Fruit fly (Drosophila melanogaster): Measurements from ENCODE around the gene CG34427.

Gene CG34427

dm6 chr3L:8834486-8834885 lies 29.9 kb downstream of the CG34427 start (continued):
- TF ChIP-seq CG6808 (GFP tag; optimal IDR thresholded peaks at IDR 0.05) (no peak), CG6792 (GFP tag; optimal IDR thresholded peaks at IDR 0.05) (no peak), CG11294 (GFP tag; IDR thresholded peaks at IDR 0.05) (no peak), CG11762 (GFP tag; optimal IDR thresholded peaks at IDR 0.05; ENCODE audit: insufficient read depth) (no peak), fd85E (GFP tag; optimal IDR thresholded peaks at IDR 0.05) (no peak), achi (GFP tag; optimal IDR thresholded peaks at IDR 0.05) (no peak)

- TF ChIP-seq CG6792 (GFP tag; optimal IDR thresholded peaks at IDR 0.05) (no peak), esn (GFP tag; optimal IDR thresholded peaks at IDR 0.05) (no peak), salr (GFP tag; optimal IDR thresholded peaks at IDR 0.05) (peak in 1 of 2 experiments; percentile 14), dsx (GFP tag; optimal IDR thresholded peaks at IDR 0.05; ENCODE audit: poor library complexity, severe bottlenecking) (peak; percentile 76), fkh (GFP tag; optimal IDR thresholded peaks at IDR 0.05) (peak; percentile 76), CG6163 (GFP tag; IDR thresholded peaks at IDR 0.05) (0 out of 3 replicates have a peak, but pooled peaks have one; percentile 13), CG8632 (GFP tag; optimal IDR thresholded peaks at IDR 0.05) (peak; percentile 8), CG34406 (GFP tag; optimal IDR thresholded peaks at IDR 0.05) (peak; percentile 0), eg (GFP tag; IDR thresholded peaks at IDR 0.05) (0 out of 3 replicates have a peak, but pooled peaks have one; percentile 8), Eip78C (GFP tag) (peak; percentile 67)
Observed at dm6 chr3L:8834886-8835285, 30.3 kb downstream of the CG34427 start.

DNA sequence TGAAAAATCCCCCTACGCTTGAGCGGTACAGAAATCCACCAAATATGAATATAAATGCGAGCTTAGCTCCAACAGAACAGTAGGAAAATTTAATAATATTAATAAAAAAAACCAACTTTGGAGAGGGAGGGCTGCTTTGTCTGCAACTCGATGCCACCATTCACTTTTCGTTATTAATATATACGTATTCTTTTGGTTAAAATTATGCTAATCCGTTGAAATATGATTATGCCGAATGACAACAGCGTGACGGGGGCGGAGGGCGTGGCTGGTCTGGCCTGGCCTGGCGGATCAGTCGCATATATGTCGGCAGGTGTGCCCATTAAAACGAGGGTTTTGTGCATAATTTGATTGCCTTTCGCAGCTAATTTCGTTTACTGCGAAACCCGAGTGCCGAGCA lies 30.9 kb downstream of the CG34427 start:
- no peak for TF ChIP-seq CG9139 (GFP tag; optimal IDR thresholded peaks at IDR 0.05)
- TF ChIP-seq net (GFP tag; optimal IDR thresholded peaks at IDR 0.05) = no peak
- TF ChIP-seq svp (GFP tag) = no peak
- no peak for TF ChIP-seq dsx (GFP tag; optimal IDR thresholded peaks at IDR 0.05; ENCODE audit: poor library complexity, severe bottlenecking)
- no peak for TF ChIP-seq fd59A (GFP tag; optimal IDR thresholded peaks at IDR 0.05)
- no peak for TF ChIP-seq Hr38 (GFP tag; optimal IDR thresholded peaks at IDR 0.05)
- TF ChIP-seq Eip78C (GFP tag) = no peak
- no peak for TF ChIP-seq CG3032 (tag; optimal IDR thresholded peaks at IDR 0.05)
- TF ChIP-seq Smox (GFP tag; optimal IDR thresholded peaks at IDR 0.05) = no peak
- no peak for TF ChIP-seq Hr39 (GFP tag; optimal IDR thresholded peaks at IDR 0.05)

DNA sequence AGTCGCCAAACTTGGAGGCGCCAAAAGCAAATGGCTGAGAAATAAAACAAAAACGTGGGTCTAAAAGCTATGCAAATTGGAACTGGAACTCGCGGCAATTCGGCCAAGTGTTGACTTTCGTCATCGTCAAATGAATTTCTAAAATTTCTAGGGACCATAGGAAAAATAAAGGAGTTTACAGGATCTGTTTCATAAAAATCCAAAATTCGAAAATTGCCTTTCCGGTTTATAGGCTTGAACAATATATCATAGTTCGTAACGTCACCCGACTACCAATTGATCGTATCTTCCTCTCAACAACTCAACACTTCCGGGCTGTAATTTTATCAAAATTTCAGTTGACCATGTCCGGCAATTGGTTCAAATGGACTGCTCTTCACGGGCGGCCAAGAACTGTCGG lies 31.6 kb downstream of the CG34427 start, which contains the start of gene CG32026:
Gene CG32026, plus strand, starts transcription at position 301 of the 400 bp plus-strand sequence.
- TF ChIP-seq Sox102F (GFP tag; optimal IDR thresholded peaks at IDR 0.05) (no peak), achi (GFP tag; optimal IDR thresholded peaks at IDR 0.05) (no peak), CG10631 (GFP tag; optimal IDR thresholded peaks at IDR 0.05) (no peak), CG3032 (tag; optimal IDR thresholded peaks at IDR 0.05) (no peak), Met (GFP tag; optimal IDR thresholded peaks at IDR 0.05) (no peak), CG7368 (GFP tag; optimal IDR thresholded peaks at IDR 0.05) (no peak), acj6 (GFP tag; optimal IDR thresholded peaks at IDR 0.05) (no peak), Hr4 (GFP tag; optimal IDR thresholded peaks at IDR 0.05) (no peak), fkh (GFP tag; optimal IDR thresholded peaks at IDR 0.05) (no peak)

DNA sequence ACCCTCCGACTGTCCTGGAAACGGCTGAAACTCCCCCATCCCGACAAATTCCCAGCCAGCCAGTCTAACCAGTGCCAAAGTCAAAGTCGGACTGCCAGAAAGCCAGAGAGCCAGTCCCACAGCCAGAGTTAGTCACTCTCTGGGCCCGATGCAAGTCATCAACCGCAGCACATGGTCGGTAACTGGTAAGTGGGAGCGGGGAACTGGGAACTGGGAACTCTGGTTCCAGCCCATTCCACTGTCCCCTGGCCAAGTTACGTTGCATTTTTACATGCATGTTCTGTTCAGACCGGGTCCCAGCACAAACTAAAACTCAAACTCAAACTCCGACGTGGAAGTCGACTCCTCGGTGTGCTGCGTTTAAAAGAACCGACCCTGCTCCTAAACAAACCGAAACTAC lies 34.6 kb downstream of the CG34427 start:
- no peak for TF ChIP-seq esn (GFP tag; optimal IDR thresholded peaks at IDR 0.05)
- TF ChIP-seq lz (GFP tag; optimal IDR thresholded peaks at IDR 0.05) = no peak
- TF ChIP-seq dac (GFP tag; optimal IDR thresholded peaks at IDR 0.05) = no peak
- TF ChIP-seq ss (GFP tag; optimal IDR thresholded peaks at IDR 0.05) = peak in 1 of 2 experiments; percentile 58
- peak; percentile 17; the same call in 1 of the 3 replicates for TF ChIP-seq eg (GFP tag; IDR thresholded peaks at IDR 0.05)
- no peak for TF ChIP-seq CG32006 (GFP tag; optimal IDR thresholded peaks at IDR 0.05)
